Worm (Caenorhabditis elegans) whole organism, L1 larva: ENCODE data around the gene F56C9.10.

Experiments
- C16A3.4 ChIP-seq: fragments of 150-350 bp; optimal IDR thresholded peaks from 2 replicates; lab custom pipeline; 2014; ENCODE audit warnings: missing biosample characterization, missing genetic modification characterization
- C34B4.2 ChIP-seq: sonication (generic microtip); optimal IDR thresholded peaks from 2 replicates; lab custom pipeline; 2017; ENCODE audit warnings: mild to moderate bottlenecking, missing genetic modification characterization, missing compliant biosample characterization
- F16B12.6 ChIP-seq: fragments of 150-350 bp; optimal IDR thresholded peaks from 2 replicates; lab custom pipeline; 2014; ENCODE audit warnings: missing biosample characterization, missing genetic modification characterization
- aha-1 ChIP-seq: fragments of 150-350 bp; optimal IDR thresholded peaks from 2 replicates; lab custom pipeline; 2014; ENCODE audit warnings: missing biosample characterization, missing genetic modification characterization
- ama-1 ChIP-seq: fragments of 150-350 bp; optimal IDR thresholded peaks from 2 replicates; lab custom pipeline; 2014
- blmp-1 ChIP-seq: fragments of 150-350 bp; optimal IDR thresholded peaks from 2 replicates; lab custom pipeline; 2014; ENCODE audit warnings: missing biosample characterization, missing genetic modification characterization
- ceh-63 ChIP-seq: fragments of 200-800 bp; sonication (Bioruptor generic); optimal IDR thresholded peaks from 2 replicates; lab custom pipeline; 2018; ENCODE audit warnings: mild to moderate bottlenecking, missing genetic modification characterization, missing compliant biosample characterization
- ceh-8 ChIP-seq: fragments of 200-800 bp; sonication (Bioruptor generic); optimal IDR thresholded peaks from 2 replicates; lab custom pipeline; 2018; ENCODE audit warnings: mild to moderate bottlenecking, missing genetic modification characterization, moderate library complexity, missing compliant biosample characterization
- ceh-82 ChIP-seq, 3 experiments: fragments of 150-350 bp in 1 of 3; sonication (generic microtip) in 2 of 3; optimal IDR thresholded peaks; 2 replicates each; lab custom pipeline; 2014 to 2017; ENCODE audit warnings: missing biosample characterization in 3 of 3, missing genetic modification characterization in 3 of 3
- dpl-1 ChIP-seq, 3 experiments: fragments of 150-350 bp in 2 of 3; sonication (generic microtip) in 1 of 3; optimal IDR thresholded peaks; 2 replicates each; lab custom pipeline; 2014 to 2017; ENCODE audit warnings: missing biosample characterization in 3 of 3, missing genetic modification characterization in 3 of 3, missing genetic modification reagents in 3 of 3
- dsc-1 ChIP-seq: sonication (generic microtip); optimal IDR thresholded peaks from 2 replicates; lab custom pipeline; 2016; ENCODE audit warnings: mild to moderate bottlenecking, missing genetic modification characterization, missing compliant biosample characterization
- efl-3 ChIP-seq: fragments of 200-800 bp; sonication (Bioruptor generic); optimal IDR thresholded peaks from 2 replicates; lab custom pipeline; 2018; ENCODE audit warnings: mild to moderate bottlenecking, missing genetic modification characterization, missing compliant biosample characterization
- elt-2 ChIP-seq: sonication (generic microtip); optimal IDR thresholded peaks from 2 replicates; lab custom pipeline; 2016; ENCODE audit warnings: missing genetic modification characterization, mild to moderate bottlenecking, inconsistent platforms, missing compliant biosample characterization, missing genetic modification reagents
- elt-3 ChIP-seq, 6 experiments: fragments of 150-350 bp in 1 of 6; sonication (generic microtip); optimal IDR thresholded peaks; 2 replicates each; lab custom pipeline; 2017 to 2018; ENCODE audit warnings: missing biosample characterization in 6 of 6, missing genetic modification characterization in 6 of 6, inconsistent platforms in 1 of 6
- fos-1 ChIP-seq: fragments of 150-350 bp; optimal IDR thresholded peaks from 2 replicates; lab custom pipeline; 2014; ENCODE audit warnings: missing biosample characterization, missing genetic modification characterization
- grh-1 ChIP-seq: fragments of 200-800 bp; sonication (Bioruptor generic); IDR thresholded peaks from 2 replicates; pipeline ENCODE4 v1.3.6; 2022; ENCODE audit warnings: missing genetic modification reagents, missing genetic modification characterization, missing compliant biosample characterization
- hlh-4 ChIP-seq: sonication (generic microtip); optimal IDR thresholded peaks from 2 replicates; lab custom pipeline; 2016; ENCODE audit warnings: mild to moderate bottlenecking, missing genetic modification characterization, missing compliant biosample characterization
- irx-1 ChIP-seq: sonication (generic microtip); optimal IDR thresholded peaks from 2 replicates; lab custom pipeline; 2016; ENCODE audit warnings: missing genetic modification characterization, missing compliant biosample characterization
- isw-1 ChIP-seq: fragments of 200-800 bp; sonication (Bioruptor generic); IDR thresholded peaks from 2 replicates; pipeline ENCODE4 v1.3.6; 2022; ENCODE audit warnings: missing genetic modification characterization, missing compliant biosample characterization
- lin-13 ChIP-seq: fragments of 150-350 bp; optimal IDR thresholded peaks from 2 replicates; lab custom pipeline; 2014; ENCODE audit warnings: missing biosample characterization, missing genetic modification reagents, missing genetic modification characterization
- lin-14 ChIP-seq: fragments of 200-800 bp; sonication (Bioruptor generic); optimal IDR thresholded peaks from 2 replicates; lab custom pipeline; 2018; ENCODE audit warnings: mild to moderate bottlenecking, missing genetic modification characterization, moderate library complexity, missing compliant biosample characterization
- lin-35 ChIP-seq, 2 experiments: fragments of 150-350 bp; optimal IDR thresholded peaks; 2 replicates each; lab custom pipeline; 2014; ENCODE audit warnings: missing biosample characterization in 2 of 2, missing genetic modification characterization in 2 of 2, missing genetic modification reagents in 2 of 2
- lin-39 ChIP-seq: fragments of 150-350 bp; optimal IDR thresholded peaks from 2 replicates; lab custom pipeline; 2014; ENCODE audit warnings: missing biosample characterization, missing genetic modification reagents, missing genetic modification characterization
- lir-3 ChIP-seq: sonication (generic microtip); optimal IDR thresholded peaks from 2 replicates; lab custom pipeline; 2016; ENCODE audit warnings: mild to moderate bottlenecking, missing genetic modification characterization, moderate library complexity, missing compliant biosample characterization; ENCODE audit not compliant: poor library complexity
- mab-9 ChIP-seq: fragments of 200-800 bp; sonication (Bioruptor generic); IDR thresholded peaks from 2 replicates; pipeline ENCODE4 v1.3.6; 2022; ENCODE audit warnings: missing genetic modification reagents, missing genetic modification characterization, missing compliant biosample characterization
- mdl-1 ChIP-seq, 2 experiments: fragments of 150-350 bp; optimal IDR thresholded peaks; 2 replicates each; lab custom pipeline; 2014 to 2017; ENCODE audit warnings: missing biosample characterization in 2 of 2, missing genetic modification characterization in 2 of 2, inconsistent platforms in 1 of 2
- mef-2 ChIP-seq: fragments of 150-350 bp; optimal IDR thresholded peaks from 2 replicates; lab custom pipeline; 2014; ENCODE audit warnings: missing biosample characterization, missing genetic modification characterization
- nhr-12 ChIP-seq: sonication (generic microtip); optimal IDR thresholded peaks from 2 replicates; lab custom pipeline; 2017; ENCODE audit warnings: missing biosample characterization, missing genetic modification characterization
- nhr-19 ChIP-seq: fragments of 200-800 bp; sonication (Bioruptor generic); conservative IDR thresholded peaks from 2 replicates; pipeline ENCODE4 v1.3.6; 2022; ENCODE audit warnings: missing genetic modification characterization, missing compliant biosample characterization
- nhr-20 ChIP-seq: sonication (generic microtip); optimal IDR thresholded peaks from 2 replicates; lab custom pipeline; 2016; ENCODE audit warnings: mild to moderate bottlenecking, missing genetic modification characterization, missing compliant biosample characterization
- nhr-237 ChIP-seq: fragments of 150-350 bp; optimal IDR thresholded peaks from 2 replicates; lab custom pipeline; 2014; ENCODE audit warnings: missing biosample characterization, missing genetic modification characterization
- nhr-28 ChIP-seq: fragments of 150-350 bp; optimal IDR thresholded peaks from 2 replicates; lab custom pipeline; 2014; ENCODE audit warnings: missing biosample characterization, missing genetic modification characterization
- nhr-47 ChIP-seq: sonication (generic microtip); optimal IDR thresholded peaks from 2 replicates; lab custom pipeline; 2016; ENCODE audit warnings: mild to moderate bottlenecking, missing genetic modification characterization, moderate library complexity, missing compliant biosample characterization
- nhr-71 ChIP-seq: sonication (generic microtip); optimal IDR thresholded peaks from 2 replicates; lab custom pipeline; 2016; ENCODE audit warnings: mild to moderate bottlenecking, missing genetic modification characterization, moderate library complexity, missing compliant biosample characterization
- nhr-77 ChIP-seq: fragments of 150-350 bp; optimal IDR thresholded peaks from 2 replicates; lab custom pipeline; 2014; ENCODE audit warnings: missing biosample characterization, missing genetic modification characterization
- nhr-85 ChIP-seq: sonication (generic microtip); peaks from one replicate; lab custom pipeline; 2016; ENCODE audit warnings: missing genetic modification characterization, inconsistent platforms, missing compliant biosample characterization
- nhr-90 ChIP-seq: sonication (generic microtip); optimal IDR thresholded peaks from 2 replicates; lab custom pipeline; 2016; ENCODE audit warnings: mild to moderate bottlenecking, missing genetic modification characterization, missing compliant biosample characterization; ENCODE audit not compliant: poor library complexity
- pax-3 ChIP-seq: fragments of 200-800 bp; sonication (Bioruptor generic); optimal IDR thresholded peaks from 2 replicates; lab custom pipeline; 2018; ENCODE audit warnings: mild to moderate bottlenecking, missing genetic modification characterization, moderate library complexity, missing compliant biosample characterization
- pqm-1 ChIP-seq: sonication (generic microtip); optimal IDR thresholded peaks from 3 replicates; lab custom pipeline; 2017; ENCODE audit warnings: missing biosample characterization, missing genetic modification characterization
- rnt-1 ChIP-seq: sonication (generic microtip); optimal IDR thresholded peaks from 2 replicates; lab custom pipeline; 2016; ENCODE audit warnings: mild to moderate bottlenecking, missing genetic modification characterization, moderate library complexity, missing compliant biosample characterization
- snpc-4 ChIP-seq: fragments of 150-350 bp; optimal IDR thresholded peaks from 2 replicates; lab custom pipeline; 2014; ENCODE audit warnings: missing biosample characterization, missing genetic modification characterization
- snu-23 ChIP-seq: sonication (generic microtip); optimal IDR thresholded peaks from 2 replicates; lab custom pipeline; 2016; ENCODE audit warnings: missing genetic modification characterization, missing compliant biosample characterization
- sox-4 ChIP-seq: sonication (generic microtip); optimal IDR thresholded peaks from 2 replicates; lab custom pipeline; 2016; ENCODE audit warnings: missing genetic modification characterization, missing compliant biosample characterization
- unc-130 ChIP-seq: fragments of 150-350 bp; optimal IDR thresholded peaks from 2 replicates; lab custom pipeline; 2017; ENCODE audit warnings: missing biosample characterization, missing genetic modification characterization, inconsistent platforms
- unc-62 ChIP-seq: fragments of 150-350 bp; optimal IDR thresholded peaks from 2 replicates; lab custom pipeline; 2014; ENCODE audit warnings: missing biosample characterization, missing genetic modification reagents, missing genetic modification characterization
- unc-98 ChIP-seq: fragments of 200-800 bp; sonication (Bioruptor generic); IDR thresholded peaks from 2 replicates; pipeline ENCODE4 v1.3.6; 2022; ENCODE audit warnings: missing genetic modification characterization, missing compliant biosample characterization
- vab-15 ChIP-seq: sonication (generic microtip); optimal IDR thresholded peaks from 2 replicates; lab custom pipeline; 2017; ENCODE audit warnings: missing genotype, mild to moderate bottlenecking, missing genetic modification characterization, missing compliant biosample characterization
- ztf-11 ChIP-seq, 2 experiments: sonication (generic microtip); optimal IDR thresholded peaks; 2 replicates each; lab custom pipeline; 2016 to 2017; ENCODE audit warnings: missing genetic modification characterization in 2 of 2, missing biosample characterization in 1 of 2, missing compliant biosample characterization in 1 of 2
- ztf-4 ChIP-seq: fragments of 150-350 bp; optimal IDR thresholded peaks from 2 replicates; lab custom pipeline; 2014; ENCODE audit warnings: missing biosample characterization, missing genetic modification characterization

The F56C9.10 gene

DNA sequence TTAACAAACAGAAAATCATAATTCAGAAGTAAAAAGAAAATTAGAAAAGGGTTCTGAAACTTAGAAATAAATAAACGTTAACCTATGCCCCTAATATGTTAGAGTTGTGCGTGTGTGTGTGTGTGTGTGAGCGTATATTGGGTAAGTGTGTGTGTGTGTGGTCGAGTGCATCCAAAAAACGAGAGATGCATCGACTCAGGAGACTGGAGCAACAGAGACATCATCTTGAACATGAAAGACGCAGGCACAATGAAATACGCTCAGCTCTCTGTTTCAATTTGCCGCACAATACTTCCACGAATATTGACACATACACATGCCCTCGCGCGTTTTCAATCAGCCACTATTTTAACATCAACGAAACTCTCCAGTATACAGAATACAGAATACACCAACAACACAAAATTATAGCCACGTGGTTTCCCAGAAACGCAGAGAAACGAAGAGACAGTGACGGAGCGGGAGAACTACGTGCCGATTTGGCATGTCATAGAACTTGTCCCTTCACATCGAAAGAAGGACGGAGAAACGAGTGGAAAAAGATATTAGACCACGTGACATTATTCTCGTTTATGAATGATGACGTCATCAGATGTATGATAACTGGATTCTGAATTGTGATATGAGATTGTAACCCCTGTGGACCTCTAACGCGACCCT is 41.2 kb upstream of the F56C9.10 start (continued):
- no peak for TF ChIP-seq aha-1 (tag; lab: Kevin White, UChicago)
- peak; percentile 90 for TF ChIP-seq nhr-90 (tag; lab: Kevin White, UChicago)
- TF ChIP-seq ceh-63 (GFP tag; lab: Kevin White, UChicago): no peak
- peak; percentile 89 for TF ChIP-seq blmp-1 (tag; lab: Kevin White, UChicago)

DNA sequence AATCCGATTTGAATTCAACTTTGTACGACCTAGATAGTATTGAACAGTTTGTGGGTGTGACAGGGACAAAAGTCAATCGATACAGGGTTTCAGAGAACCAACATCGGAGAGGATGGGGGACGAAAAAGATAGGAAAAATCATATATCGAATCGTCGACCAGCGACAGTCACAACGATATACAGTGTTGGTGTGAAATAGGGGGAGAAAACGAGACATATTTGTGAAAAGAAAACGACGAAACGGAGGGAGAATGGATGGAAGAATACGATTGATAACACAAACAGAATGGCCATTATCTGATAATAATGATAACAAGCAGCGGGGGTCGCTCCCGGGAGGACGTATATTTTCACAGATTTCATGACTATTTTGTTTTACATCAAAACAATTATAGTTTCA is 40.3 kb upstream of the F56C9.10 start:
- TF ChIP-seq snu-23 (GFP tag; lab: Kevin White, UChicago) (peak; percentile 48), unc-130 (tag; lab: Kevin White, UChicago) (no peak), rnt-1 (tag; lab: Kevin White, UChicago) (no peak), nhr-77 (tag; lab: Kevin White, UChicago) (no peak), ceh-8 (GFP tag; lab: Kevin White, UChicago) (no peak), nhr-19 (peak; percentile 27; the same call in 1 of the 2 replicates), dsc-1 (tag; lab: Kevin White, UChicago) (no peak), lin-13 (GFP tag; lab: Kevin White, UChicago) (no peak), efl-3 (GFP tag; lab: Kevin White, UChicago) (no peak), unc-98 (GFP tag; lab: Robert Waterston, UW) (no peak), elt-3 (tag; optimal IDR thresholded peaks at IDR 0.05; lab: Kevin White, UChicago) (peak in 4 of 6 experiments; percentile 67 to 94 (median 78)), ceh-82 (tag; optimal IDR thresholded peaks at IDR 0.05; lab: Kevin White, UChicago) (no peak), mab-9 (no peak), nhr-71 (tag; lab: Kevin White, UChicago) (peak; percentile 52), ztf-4 (tag; lab: Kevin White, UChicago) (no peak), sox-4 (tag; lab: Kevin White, UChicago) (no peak), C16A3.4 (peak; percentile 12), lin-14 (GFP tag; lab: Kevin White, UChicago) (peak; percentile 53), nhr-90 (tag; lab: Kevin White, UChicago) (peak; percentile 39), pax-3 (peak; percentile 15), vab-15 (tag; lab: Kevin White, UChicago) (peak; percentile 73), aha-1 (tag; lab: Kevin White, UChicago) (no peak), nhr-12 (no peak), irx-1 (tag; lab: Kevin White, UChicago) (no peak), fos-1 (no peak), nhr-47 (tag; lab: Kevin White, UChicago) (no peak), elt-2 (tag; lab: Kevin White, UChicago) (peak; percentile 63), nhr-85 (tag; lab: Kevin White, UChicago) (no peak), snpc-4 (tag; lab: Kevin White, UChicago) (no peak), dpl-1 (GFP tag; optimal IDR thresholded peaks at IDR 0.05; lab: Kevin White, UChicago) (peak in 1 of 3 experiments; percentile 15), blmp-1 (tag; lab: Kevin White, UChicago) (peak; percentile 85), isw-1 (GFP tag; lab: Robert Waterston, UW) (no peak), F16B12.6 (no peak), mdl-1 (tag; optimal IDR thresholded peaks at IDR 0.05; lab: Kevin White, UChicago) (peak in 1 of 2 experiments; percentile 37), C34B4.2 (tag; lab: Kevin White, UChicago) (no peak), unc-62 (GFP tag; lab: Kevin White, UChicago) (no peak), hlh-4 (tag; lab: Kevin White, UChicago) (no peak), ztf-11 (tag; optimal IDR thresholded peaks at IDR 0.05; lab: Kevin White, UChicago) (no peak), ceh-63 (GFP tag; lab: Kevin White, UChicago) (no peak), nhr-28 (tag; lab: Kevin White, UChicago) (no peak), grh-1 (GFP tag; lab: Robert Waterston, UW) (0 out of 2 replicates have a peak, but pooled peaks have one; percentile 9), mef-2 (tag; lab: Kevin White, UChicago) (no peak), lin-39 (tag; lab: Kevin White, UChicago) (no peak), lir-3 (tag; lab: Kevin White, UChicago) (no peak), nhr-237 (tag; lab: Kevin White, UChicago) (no peak), nhr-20 (tag; lab: Kevin White, UChicago) (peak; percentile 47), pqm-1 (tag; lab: Kevin White, UChicago) (peak; percentile 60), lin-35 (GFP tag; optimal IDR thresholded peaks at IDR 0.05; lab: Kevin White, UChicago) (peak in 1 of 2 experiments; percentile 58), ama-1 (lab: Kevin White, UChicago) (peak; percentile 61)
